Worm (Caenorhabditis elegans): Measurements from ENCODE around the gene F14D12.1.

DNA sequence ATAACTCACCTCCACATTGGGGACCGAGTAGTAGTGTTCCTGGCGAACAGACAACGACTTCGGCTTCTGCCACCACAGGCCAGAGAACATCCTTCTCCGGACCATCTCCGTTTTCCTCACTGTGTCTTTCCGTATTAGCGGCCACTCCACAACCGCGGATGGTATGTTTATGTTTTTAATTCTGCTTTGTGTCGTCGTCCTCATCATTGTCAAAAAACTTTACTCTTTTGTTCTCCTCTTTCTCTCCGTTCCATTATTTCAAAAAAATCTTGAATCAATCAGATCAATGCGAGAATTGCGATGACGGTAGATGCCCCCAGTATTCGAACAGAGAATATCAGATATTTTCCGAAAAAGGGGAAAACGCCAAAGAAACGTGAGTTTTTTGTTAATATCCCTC is 36.1 kb upstream of the F14D12.1 start, which contains the start of gene mec-2:
- no peak for TF ChIP-seq ama-1 (optimal IDR thresholded peaks at IDR 0.05)
- TF ChIP-seq hnd-1 (tag; optimal IDR thresholded peaks at IDR 0.05), result no peak
- TF ChIP-seq pes-1 (GFP tag; IDR thresholded peaks at IDR 0.05), result no peak
